Fruit fly (Drosophila melanogaster): ENCODE measurements around the gene CG33339.

The CG33339 gene

DNA sequence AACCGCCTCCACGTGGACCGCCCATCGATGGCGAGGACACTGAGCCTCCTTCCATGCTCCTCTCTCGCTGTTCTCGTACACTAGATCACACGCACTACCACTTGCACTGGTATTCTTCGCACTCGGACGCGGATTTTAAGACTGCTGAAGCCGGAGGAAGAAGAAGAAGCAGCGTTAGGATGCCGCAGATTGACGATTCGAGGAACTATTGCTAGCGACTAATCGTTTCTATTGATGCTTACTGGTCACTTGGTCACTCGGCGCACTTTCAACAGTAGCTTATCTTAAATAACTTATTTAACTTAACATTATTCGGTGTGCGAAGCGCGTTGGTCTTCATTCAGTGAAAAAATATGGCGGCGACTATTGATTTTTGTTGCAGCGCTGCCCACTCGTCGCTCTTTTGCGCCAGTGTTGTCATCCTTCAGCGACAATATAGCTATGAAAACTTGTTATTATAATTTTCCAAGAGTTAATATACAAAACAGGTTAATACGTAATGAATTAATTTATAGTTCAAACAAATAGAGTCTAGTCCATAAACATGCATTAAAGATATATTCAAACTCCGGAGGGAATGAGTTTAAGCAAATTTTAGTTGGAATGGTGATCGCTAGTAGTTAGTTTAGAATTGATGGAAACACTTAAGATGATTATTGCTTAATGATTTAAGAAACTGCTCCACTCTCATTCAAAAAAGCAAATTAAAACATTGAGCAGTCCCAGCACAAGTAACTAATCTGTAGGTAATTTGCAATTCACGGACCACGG lies 13.0 kb upstream of the CG33339 start, which contains the start of the genes CG5746 and CG6454 (continued):
- TF ChIP-seq crol (GFP tag; IDR thresholded peaks at IDR 0.05) (no peak), CG2889 (GFP tag; IDR thresholded peaks at IDR 0.05) (0 out of 3 replicates have a peak, but pooled peaks have one; percentile 53), Sox100B (GFP tag; optimal IDR thresholded peaks at IDR 0.05) (no peak), kah (GFP tag; optimal IDR thresholded peaks at IDR 0.05) (no peak), Vsx1 (GFP tag; optimal IDR thresholded peaks at IDR 0.05) (no peak), seq (GFP tag; IDR thresholded peaks at IDR 0.05) (no peak), B-H1 (GFP tag; IDR thresholded peaks at IDR 0.05) (no peak), Scr (GFP tag; IDR thresholded peaks at IDR 0.05; ENCODE audit: partially characterized antibody) (no peak), fru (optimal IDR thresholded peaks at IDR 0.05) (no peak), rib (GFP tag; IDR thresholded peaks at IDR 0.05) (no peak), chm (GFP tag; IDR thresholded peaks at IDR 0.05) (no peak), CG14441 (GFP tag; IDR thresholded peaks at IDR 0.05) (no peak), Pdp1 (GFP tag; optimal IDR thresholded peaks at IDR 0.05) (peak; percentile 53 to 64), CG33557 (GFP tag; optimal IDR thresholded peaks at IDR 0.05) (peak; percentile 44), CG33213 (GFP tag; optimal IDR thresholded peaks at IDR 0.05) (peak; percentile 24), CG13287 (GFP tag; IDR thresholded peaks at IDR 0.05; ENCODE audit: partially characterized antibody) (no peak), CG17385 (GFP tag; optimal IDR thresholded peaks at IDR 0.05) (peak; percentile 95), B-H2 (GFP tag; optimal IDR thresholded peaks at IDR 0.05) (no peak), pan (optimal IDR thresholded peaks at IDR 0.05) (no peak), pan (GFP tag; optimal IDR thresholded peaks at IDR 0.05 in 1 of 2, IDR thresholded peaks at IDR 0.05 in 1 of 2) (no peak), Dad (GFP tag; optimal IDR thresholded peaks at IDR 0.05) (no peak), CG12236 (GFP tag; optimal IDR thresholded peaks at IDR 0.05) (no peak), CG8478 (optimal IDR thresholded peaks at IDR 0.05) (no peak), Mrtf (GFP tag; IDR thresholded peaks at IDR 0.05) (no peak), p53 (GFP tag; optimal IDR thresholded peaks at IDR 0.05) (no peak), CG10147 (GFP tag; optimal IDR thresholded peaks at IDR 0.05) (no peak), Dek (tag; optimal IDR thresholded peaks at IDR 0.05) (peak; percentile 42), dimm (GFP tag; IDR thresholded peaks at IDR 0.05) (no peak), kay (GFP tag; optimal IDR thresholded peaks at IDR 0.05) (no peak), Bgb (GFP tag; IDR thresholded peaks at IDR 0.05; ENCODE audit: partially characterized antibody) (no peak), Xrp1 (GFP tag; IDR thresholded peaks at IDR 0.05) (peak; percentile 35; the same call in 1 of the 2 replicates), Dll (GFP tag; IDR thresholded peaks at IDR 0.05; ENCODE audit: partially characterized antibody) (0 out of 4 replicates have a peak, but pooled peaks have one; percentile 19), Antp (GFP tag; optimal IDR thresholded peaks at IDR 0.05) (peak; percentile 11), Ssrp (tag; optimal IDR thresholded peaks at IDR 0.05) (peak; percentile 58), vvl (GFP tag; IDR thresholded peaks at IDR 0.05) (no peak; the same call in 1 of the 2 replicates), twi (tag; optimal IDR thresholded peaks at IDR 0.05) (no peak), Six4 (GFP tag; optimal IDR thresholded peaks at IDR 0.05) (peak; percentile 33), Drgx (GFP tag; IDR thresholded peaks at IDR 0.05) (no peak), CG11696 (GFP tag; IDR thresholded peaks at IDR 0.05) (no peak), CG6813 (GFP tag; optimal IDR thresholded peaks at IDR 0.05) (no peak), Gsc (GFP tag; IDR thresholded peaks at IDR 0.05) (no peak), oc (tag; optimal IDR thresholded peaks at IDR 0.05) (no peak), ro (GFP tag; IDR thresholded peaks at IDR 0.05) (no peak), bbx (GFP tag; IDR thresholded peaks at IDR 0.05; ENCODE audit: partially characterized antibody) (no peak), Ets65A (GFP tag) (peak; percentile 69), CG11085 (GFP tag; IDR thresholded peaks at IDR 0.05) (no peak), ems (GFP tag; optimal IDR thresholded peaks at IDR 0.05) (peak; percentile 40), disco-r (GFP tag; optimal IDR thresholded peaks at IDR 0.05) (no peak), nerfin-1 (tag; optimal IDR thresholded peaks at IDR 0.05) (no peak), CoRest (tag; optimal IDR thresholded peaks at IDR 0.05) (peak; percentile 79), psq (GFP tag; optimal IDR thresholded peaks at IDR 0.05) (peak; percentile 23)

Measured in whole organism, embryonic.